Fruit fly (Drosophila melanogaster) whole organism, prepupa: ENCODE measurements around the gene CG9775.

Source experiments
- CG10631 ChIP-seq: fragments of 200-800 bp; sonication (Bioruptor generic); optimal IDR thresholded peaks from 2 replicates; lab custom pipeline; 2016; ENCODE audit warnings: missing biosample characterization, missing genetic modification characterization
- CG11762 ChIP-seq: fragments of 200-800 bp; sonication (Bioruptor generic); optimal IDR thresholded peaks from 3 replicates; lab custom pipeline; 2016; ENCODE audit warnings: missing biosample characterization, missing genetic modification characterization; ENCODE audit not compliant: insufficient read depth
- CG11902 ChIP-seq: fragments of 200-800 bp; sonication (Bioruptor generic); optimal IDR thresholded peaks from 3 replicates; lab custom pipeline; 2016; ENCODE audit warnings: missing biosample characterization, missing genetic modification characterization
- CG15336 ChIP-seq: fragments of 200-800 bp; sonication (Bioruptor generic); IDR thresholded peaks from 2 replicates; pipeline ENCODE4 v1.3.6; 2022; ENCODE audit warnings: missing biosample characterization, missing genetic modification characterization
- CG1621 ChIP-seq: fragments of 200-800 bp; sonication (Bioruptor generic); optimal IDR thresholded peaks from 3 replicates; lab custom pipeline; 2018; ENCODE audit warnings: missing biosample characterization, mild to moderate bottlenecking, missing genetic modification characterization
- CG3032 ChIP-seq: fragments of 200-800 bp; optimal IDR thresholded peaks from 2 replicates; lab custom pipeline; 2019; ENCODE audit warnings: missing biosample characterization, mild to moderate bottlenecking, missing genetic modification characterization, moderate library complexity
- CG31627 ChIP-seq: fragments of 200-800 bp; sonication (Bioruptor generic); optimal IDR thresholded peaks from 3 replicates; lab custom pipeline; 2016; ENCODE audit warnings: missing biosample characterization, missing genetic modification characterization
- CG32006 ChIP-seq: fragments of 200-800 bp; sonication (Bioruptor generic); optimal IDR thresholded peaks from 3 replicates; lab custom pipeline; 2017; ENCODE audit warnings: missing biosample characterization, mild to moderate bottlenecking, missing genetic modification characterization
- CG6276 ChIP-seq: fragments of 200-800 bp; sonication (Bioruptor generic); optimal IDR thresholded peaks from 2 replicates; lab custom pipeline; 2017; ENCODE audit warnings: missing biosample characterization, mild to moderate bottlenecking, missing genetic modification characterization
- CG6792 ChIP-seq: fragments of 200-800 bp; sonication (Bioruptor generic); optimal IDR thresholded peaks from 3 replicates; lab custom pipeline; 2016; ENCODE audit warnings: missing biosample characterization, missing genetic modification characterization
- CG6854 ChIP-seq: fragments of 200-800 bp; sonication (Bioruptor generic); optimal IDR thresholded peaks from 2 replicates; lab custom pipeline; 2017; ENCODE audit warnings: missing biosample characterization, mild to moderate bottlenecking, missing genetic modification characterization
- CG7368 ChIP-seq: fragments of 200-800 bp; sonication (Bioruptor generic); optimal IDR thresholded peaks from 3 replicates; lab custom pipeline; 2016; ENCODE audit warnings: missing biosample characterization, missing genetic modification characterization
- CG8319 ChIP-seq: fragments of 200-800 bp; sonication (Bioruptor generic); optimal IDR thresholded peaks from 3 replicates; lab custom pipeline; 2016; ENCODE audit warnings: missing biosample characterization, missing genetic modification characterization
- Eip78C ChIP-seq: fragments of 200-800 bp; sonication (Bioruptor generic); peaks from one replicate; lab custom pipeline; 2016; ENCODE audit warnings: missing biosample characterization, missing genetic modification characterization
- Eip93F ChIP-seq: fragments of 200-800 bp; sonication (Bioruptor generic); optimal IDR thresholded peaks from 2 replicates; lab custom pipeline; 2016; ENCODE audit warnings: missing biosample characterization, mild to moderate bottlenecking, missing genetic modification characterization
- Hr39 ChIP-seq: fragments of 200-800 bp; sonication (Bioruptor generic); optimal IDR thresholded peaks from 2 replicates; lab custom pipeline; 2016; ENCODE audit warnings: missing biosample characterization, missing genetic modification characterization
- Hr4 ChIP-seq: fragments of 200-800 bp; sonication (Bioruptor generic); optimal IDR thresholded peaks from 3 replicates; lab custom pipeline; 2016; ENCODE audit warnings: missing biosample characterization, missing genetic modification characterization
- OdsH ChIP-seq: fragments of 200-800 bp; sonication (Bioruptor generic); optimal IDR thresholded peaks from 3 replicates; lab custom pipeline; 2016; ENCODE audit warnings: missing biosample characterization, missing genetic modification characterization
- Smox ChIP-seq: fragments of 200-800 bp; sonication (Bioruptor generic); optimal IDR thresholded peaks from 3 replicates; lab custom pipeline; 2016; ENCODE audit warnings: missing biosample characterization, missing genetic modification characterization
- Sox14 ChIP-seq: fragments of 200-800 bp; sonication (Bioruptor generic); optimal IDR thresholded peaks from 3 replicates; lab custom pipeline; 2016; ENCODE audit warnings: missing biosample characterization, missing genetic modification characterization
- Sox15 ChIP-seq: fragments of 200-800 bp; sonication (Bioruptor generic); optimal IDR thresholded peaks from 3 replicates; lab custom pipeline; 2016; ENCODE audit warnings: missing biosample characterization, missing genetic modification characterization
- achi ChIP-seq: fragments of 200-800 bp; sonication (Bioruptor generic); optimal IDR thresholded peaks from 3 replicates; lab custom pipeline; 2016; ENCODE audit warnings: missing biosample characterization, missing genetic modification characterization
- acj6 ChIP-seq: fragments of 200-800 bp; sonication (Bioruptor generic); optimal IDR thresholded peaks from 3 replicates; lab custom pipeline; 2016; ENCODE audit warnings: missing biosample characterization, missing genetic modification characterization
- cyc ChIP-seq: fragments of 200-800 bp; sonication (Bioruptor generic); optimal IDR thresholded peaks from 3 replicates; lab custom pipeline; 2016; ENCODE audit warnings: missing biosample characterization, missing genetic modification characterization
- dac ChIP-seq: fragments of 200-800 bp; sonication (Bioruptor generic); optimal IDR thresholded peaks from 2 replicates; lab custom pipeline; 2017; ENCODE audit warnings: missing biosample characterization, mild to moderate bottlenecking, missing genetic modification characterization
- dsx ChIP-seq: fragments of 200-800 bp; optimal IDR thresholded peaks from 3 replicates; lab custom pipeline; 2019; ENCODE audit warnings: missing biosample characterization, mild to moderate bottlenecking, missing genetic modification characterization, moderate library complexity; ENCODE audit not compliant: poor library complexity, severe bottlenecking
- esn ChIP-seq: fragments of 200-800 bp; sonication (Bioruptor generic); optimal IDR thresholded peaks from 2 replicates; lab custom pipeline; 2016; ENCODE audit warnings: missing biosample characterization, mild to moderate bottlenecking, missing genetic modification characterization, moderate library complexity
- fd59A ChIP-seq: fragments of 200-800 bp; sonication (Bioruptor generic); optimal IDR thresholded peaks from 2 replicates; lab custom pipeline; 2017; ENCODE audit warnings: missing biosample characterization, mild to moderate bottlenecking, missing genetic modification characterization, missing genetic modification reagents
- fkh ChIP-seq: fragments of 200-800 bp; sonication (Bioruptor generic); optimal IDR thresholded peaks from 3 replicates; lab custom pipeline; 2017; ENCODE audit warnings: missing biosample characterization, mild to moderate bottlenecking, missing genetic modification characterization, moderate library complexity
- lz ChIP-seq: fragments of 200-800 bp; sonication (Bioruptor generic); optimal IDR thresholded peaks from 3 replicates; lab custom pipeline; 2016; ENCODE audit warnings: missing biosample characterization, missing genetic modification characterization
- net ChIP-seq: fragments of 200-800 bp; sonication (Bioruptor generic); optimal IDR thresholded peaks from 3 replicates; lab custom pipeline; 2016; ENCODE audit warnings: missing biosample characterization, missing genetic modification characterization
- pdm3 ChIP-seq: fragments of 200-800 bp; sonication (Bioruptor generic); optimal IDR thresholded peaks from 3 replicates; lab custom pipeline; 2016; ENCODE audit warnings: missing biosample characterization, missing genetic modification characterization
- salr ChIP-seq, 2 experiments: fragments of 200-800 bp; sonication (Bioruptor generic); optimal IDR thresholded peaks; 3 replicates each; lab custom pipeline; 2016 to 2018; ENCODE audit warnings: missing biosample characterization in 2 of 2, missing genetic modification characterization in 2 of 2, mild to moderate bottlenecking in 1 of 2
- ss ChIP-seq, 2 experiments: fragments of 200-800 bp; sonication (Bioruptor generic); optimal IDR thresholded peaks; 2 replicates in 1 of 2; 3 replicates in 1 of 2; lab custom pipeline; 2017 to 2018; ENCODE audit warnings: mild to moderate bottlenecking in 2 of 2, missing biosample characterization in 2 of 2, missing genetic modification characterization in 2 of 2, moderate library complexity in 1 of 2
- svp ChIP-seq: fragments of 200-800 bp; sonication (Bioruptor generic); peaks from one replicate; lab custom pipeline; 2016; ENCODE audit warnings: missing biosample characterization, missing genetic modification characterization
- topi ChIP-seq: fragments of 200-800 bp; sonication (Bioruptor generic); optimal IDR thresholded peaks from 3 replicates; lab custom pipeline; 2016; ENCODE audit warnings: missing biosample characterization, missing genetic modification characterization
- vri ChIP-seq: fragments of 200-800 bp; sonication (Bioruptor generic); optimal IDR thresholded peaks from 3 replicates; lab custom pipeline; 2016; ENCODE audit warnings: missing biosample characterization, mild to moderate bottlenecking, missing genetic modification characterization

The CG9775 gene

DNA sequence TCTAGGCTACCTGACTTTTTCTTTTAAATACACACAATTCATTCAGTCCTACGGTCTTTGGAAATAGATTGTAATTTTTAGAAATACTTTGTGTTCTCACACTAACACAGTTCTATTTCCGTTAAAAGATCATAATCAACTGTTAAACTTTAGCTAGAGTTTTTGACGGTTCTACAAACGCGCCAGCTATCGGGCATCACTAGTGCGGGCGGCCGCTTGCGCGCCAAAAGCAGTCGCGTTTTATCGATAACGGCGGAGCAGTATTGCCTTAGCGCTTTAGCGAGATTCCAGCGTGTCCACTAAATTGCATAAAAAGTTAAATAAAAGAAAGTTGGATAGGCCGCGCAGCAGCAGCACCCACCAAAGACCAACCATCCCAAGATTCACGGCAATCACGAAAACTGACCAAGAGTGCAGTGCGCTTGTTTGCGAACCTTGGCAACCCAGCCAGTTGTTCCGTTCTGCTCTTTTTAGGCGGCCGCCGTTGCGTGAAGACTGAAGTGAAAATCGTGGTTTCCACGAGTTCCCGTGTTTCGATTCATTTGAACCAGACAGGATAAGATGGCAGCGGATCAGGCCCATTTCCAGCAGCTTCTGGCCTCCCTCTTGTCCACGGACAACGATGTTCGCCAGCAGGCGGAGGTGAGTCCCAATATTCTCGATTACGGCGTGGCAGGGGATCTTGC, 7.6 kb upstream of the CG9775 start, which contains the start of gene Karybeta3 (continued):
- peak; percentile 77 for TF ChIP-seq OdsH
- peak; percentile 67 for TF ChIP-seq CG11762 (GFP tag; lab: Kevin White, UChicago)
- TF ChIP-seq topi (GFP tag; lab: Kevin White, UChicago): peak; percentile 79
- TF ChIP-seq CG6854 (GFP tag; lab: Kevin White, UChicago): peak; percentile 41
- TF ChIP-seq Sox15 (GFP tag; lab: Kevin White, UChicago): peak; percentile 47
- peak; percentile 33 for TF ChIP-seq vri (GFP tag; lab: Kevin White, UChicago)
- peak in 1 of 2 experiments; percentile 60 for TF ChIP-seq salr (GFP tag; optimal IDR thresholded peaks at IDR 0.05; lab: Kevin White, UChicago)
- TF ChIP-seq CG32006 (GFP tag; lab: Kevin White, UChicago): no peak
- TF ChIP-seq fd59A (GFP tag; lab: Kevin White, UChicago): peak; percentile 15
- peak; percentile 51 for TF ChIP-seq CG11902
- TF ChIP-seq fkh (GFP tag; lab: Kevin White, UChicago): no peak
- peak; percentile 62 for TF ChIP-seq CG15336
- peak; percentile 76 for TF ChIP-seq Hr39
- TF ChIP-seq dsx (GFP tag; lab: Kevin White, UChicago): no peak
- TF ChIP-seq lz (GFP tag; lab: Kevin White, UChicago): peak; percentile 82
- peak in 1 of 2 experiments; percentile 73 for TF ChIP-seq ss (GFP tag; optimal IDR thresholded peaks at IDR 0.05; lab: Kevin White, UChicago)
- TF ChIP-seq Sox14 (GFP tag; lab: Kevin White, UChicago): peak; percentile 87
- TF ChIP-seq CG8319: peak; percentile 79
- TF ChIP-seq dac (GFP tag; lab: Kevin White, UChicago): peak; percentile 61

dm6 chr3R:4645457-4646082, 3.9 kb upstream of the CG9775 start, which contains the start of the genes Dlip2 and rpk:
Gene Dlip2, minus strand, starts transcription at chr3R:4645655.
Gene rpk, plus strand, starts transcription at chr3R:4645981.
- no peak for TF ChIP-seq dac (GFP tag; lab: Kevin White, UChicago)
- TF ChIP-seq CG7368: no peak
- no peak for TF ChIP-seq net
- TF ChIP-seq CG6792 (GFP tag; lab: Kevin White, UChicago): no peak
- TF ChIP-seq vri (GFP tag; lab: Kevin White, UChicago): no peak
- peak; percentile 24 for TF ChIP-seq Eip78C (GFP tag; lab: Kevin White, UChicago)
- no peak for TF ChIP-seq CG6276 (GFP tag; lab: Kevin White, UChicago)
- no peak for TF ChIP-seq cyc (GFP tag; lab: Kevin White, UChicago)
- TF ChIP-seq acj6 (GFP tag; lab: Kevin White, UChicago): no peak
- peak; percentile 50 for TF ChIP-seq CG3032 (tag; lab: Kevin White, UChicago)
- TF ChIP-seq Eip93F (GFP tag; lab: Kevin White, UChicago): no peak
- TF ChIP-seq OdsH: no peak
- no peak for TF ChIP-seq Sox14 (GFP tag; lab: Kevin White, UChicago)
- peak; percentile 82 for TF ChIP-seq fkh (GFP tag; lab: Kevin White, UChicago)
- no peak for TF ChIP-seq achi
- no peak for TF ChIP-seq CG1621 (tag; lab: Kevin White, UChicago)
- TF ChIP-seq esn: peak; percentile 22
- no peak for TF ChIP-seq Sox15 (GFP tag; lab: Kevin White, UChicago)
- no peak for TF ChIP-seq CG31627 (GFP tag; lab: Kevin White, UChicago)
- no peak for TF ChIP-seq pdm3 (GFP tag; lab: Kevin White, UChicago)
- TF ChIP-seq svp: no peak
- TF ChIP-seq Hr4 (GFP tag; lab: Kevin White, UChicago): peak; percentile 8
- TF ChIP-seq Smox (GFP tag; lab: Kevin White, UChicago): no peak
- TF ChIP-seq, all 60 proteins: peak for 5

DNA sequence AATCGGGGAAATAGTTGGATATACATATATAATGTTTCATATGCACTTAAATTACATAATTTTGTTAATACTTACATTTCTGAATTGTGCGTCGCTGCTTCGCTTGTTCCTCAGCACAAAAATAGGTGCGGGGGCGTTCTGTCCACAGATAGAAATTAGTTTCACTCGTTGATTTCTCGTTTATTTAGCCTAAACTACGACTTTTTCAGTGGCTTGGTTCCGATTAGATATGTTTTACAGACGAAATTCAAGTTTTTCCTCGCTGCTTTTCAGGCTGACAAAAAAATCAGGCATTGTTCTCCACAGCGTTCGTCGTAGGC, 424 bp downstream of the CG9775 start:
- TF ChIP-seq CG10631 (no peak), vri (GFP tag; lab: Kevin White, UChicago) (peak; percentile 60)
